Worm (Caenorhabditis elegans): Measurements from ENCODE around the gene C46F11.6.

The C46F11.6 gene

DNA sequence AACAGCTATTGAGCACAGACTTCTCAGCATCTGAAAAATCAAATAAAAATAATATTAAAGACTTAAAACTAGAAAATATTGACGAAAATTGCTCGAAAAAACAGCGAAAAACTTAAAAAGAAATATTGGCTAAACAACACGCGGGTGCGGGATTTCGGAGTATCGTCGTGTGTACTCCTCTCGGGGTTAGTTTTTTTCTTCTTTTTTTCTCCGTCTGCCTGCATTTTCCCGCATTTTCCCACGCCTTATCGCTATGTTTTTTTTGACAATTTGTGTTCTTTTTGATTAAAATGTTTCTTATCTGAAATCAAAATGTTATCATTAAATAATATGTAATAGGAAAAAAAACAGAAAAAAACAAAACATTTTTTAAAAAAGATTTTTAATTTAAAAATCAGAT lies 39.9 kb downstream of the C46F11.6 start, which contains the start of gene mrps-31 (continued):
- TF ChIP-seq lim-7 (GFP tag; IDR thresholded peaks at IDR 0.05) = no peak

DNA sequence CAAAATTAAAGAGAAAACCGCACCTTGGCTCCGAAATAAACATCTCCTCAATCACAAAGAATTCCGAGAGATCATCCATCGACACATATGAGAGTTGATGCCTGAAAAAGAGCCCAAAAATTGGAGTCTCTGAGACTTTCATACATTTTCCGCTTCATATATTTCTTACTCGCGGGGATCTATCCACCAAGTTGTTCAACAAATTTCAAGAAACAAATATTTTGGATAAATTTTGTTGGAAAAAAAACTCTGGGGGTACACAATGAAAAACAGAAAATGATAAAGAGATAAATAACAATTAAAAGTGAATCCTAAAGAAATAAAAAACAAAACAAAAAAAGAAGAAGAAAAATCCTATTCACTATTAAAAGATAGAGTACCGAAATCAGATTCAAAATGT lies 43.2 kb downstream of the C46F11.6 start, which contains the start of gene sel-8:
TSS of gene sel-8 (minus strand) at position 101 of the 400 bp plus-strand sequence.
- TF ChIP-seq aha-1 (tag) (peak; percentile 19), sdz-12 (GFP tag; optimal IDR thresholded peaks at IDR 0.05) (no peak), dmd-8 (GFP tag; IDR thresholded peaks at IDR 0.05) (no peak), vab-7 (GFP tag; IDR thresholded peaks at IDR 0.05) (no peak)

- TF ChIP-seq mxl-3 (GFP tag; optimal IDR thresholded peaks at IDR 0.05) (peak; percentile 15), F44E2.7 (GFP tag; IDR thresholded peaks at IDR 0.05) (no peak), snpc-1.2 (GFP tag; IDR thresholded peaks at IDR 0.05) (no peak), mdl-1 (tag; optimal IDR thresholded peaks at IDR 0.05) (peak in 1 of 2 experiments; percentile 34), dmd-8 (GFP tag; IDR thresholded peaks at IDR 0.05) (no peak), set-16 (GFP tag; IDR thresholded peaks at IDR 0.05) (0 out of 2 replicates have a peak, but pooled peaks have one; percentile 11), vab-7 (GFP tag; IDR thresholded peaks at IDR 0.05) (no peak), madf-5 (GFP tag; IDR thresholded peaks at IDR 0.05) (no peak), madf-9 (GFP tag; conservative IDR thresholded peaks at IDR 0.05) (no peak), nhr-76 (tag; optimal IDR thresholded peaks at IDR 0.05) (no peak), mep-1 (tag; optimal IDR thresholded peaks at IDR 0.05) (no peak), ZK546.5 (tag; optimal IDR thresholded peaks at IDR 0.05) (no peak), unc-62 (GFP tag; optimal IDR thresholded peaks at IDR 0.05 in 1 of 2) (no peak), unc-62 (tag; optimal IDR thresholded peaks at IDR 0.05) (no peak), nhr-28 (tag; optimal IDR thresholded peaks at IDR 0.05) (peak; percentile 8), sdz-12 (GFP tag; optimal IDR thresholded peaks at IDR 0.05) (no peak), unc-39 (tag; optimal IDR thresholded peaks at IDR 0.05) (no peak), nhr-25 (tag; optimal IDR thresholded peaks at IDR 0.05; ENCODE audit: borderline replicate concordance, insufficient read depth) (no peak), ztf-7 (tag; optimal IDR thresholded peaks at IDR 0.05) (no peak), hmg-1.1 (GFP tag; IDR thresholded peaks at IDR 0.05) (0 out of 2 replicates have a peak, but pooled peaks have one; percentile 7), attf-4 (tag; optimal IDR thresholded peaks at IDR 0.05) (no peak), jun-1 (tag; optimal IDR thresholded peaks at IDR 0.05) (no peak), lir-3 (tag; optimal IDR thresholded peaks at IDR 0.05) (no peak), ceh-82 (tag; optimal IDR thresholded peaks at IDR 0.05) (no peak), spr-3 (GFP tag; optimal IDR thresholded peaks at IDR 0.05) (no peak), ama-1 (optimal IDR thresholded peaks at IDR 0.05) (no peak), F10B5.3 (tag; optimal IDR thresholded peaks at IDR 0.05) (no peak)
These were observed 46.5 kb downstream of the C46F11.6 start for ce11 chrIII:3623772-3624171.

- TF ChIP-seq mdt-29 (GFP tag; IDR thresholded peaks at IDR 0.05) (no peak), dmd-6 (GFP tag; IDR thresholded peaks at IDR 0.05) (peak; percentile 63), daf-16 (GFP tag; optimal IDR thresholded peaks at IDR 0.05) (no peak), daf-16 (tag; optimal IDR thresholded peaks at IDR 0.05) (peak; percentile 65), mdl-1 (tag; optimal IDR thresholded peaks at IDR 0.05) (peak; percentile 9 to 80), pha-4 (GFP tag; IDR thresholded peaks at IDR 0.05) (no peak), pha-4 (tag; optimal IDR thresholded peaks at IDR 0.05) (no peak), zfp-3 (GFP tag; conservative IDR thresholded peaks at IDR 0.05) (no peak), lin-29 (GFP tag; IDR thresholded peaks at IDR 0.05) (no peak), mxl-3 (GFP tag; optimal IDR thresholded peaks at IDR 0.05) (peak; percentile 61), egl-27 (tag; optimal IDR thresholded peaks at IDR 0.05) (no peak), hmg-1.1 (GFP tag; IDR thresholded peaks at IDR 0.05) (0 out of 2 replicates have a peak, but pooled peaks have one; percentile 24), arid-1 (GFP tag; conservative IDR thresholded peaks at IDR 0.05) (no peak), nhr-28 (tag; optimal IDR thresholded peaks at IDR 0.05) (peak; percentile 90), zag-1 (tag; optimal IDR thresholded peaks at IDR 0.05) (no peak), hlh-11 (tag; optimal IDR thresholded peaks at IDR 0.05) (peak; percentile 41), egl-43 (GFP tag; IDR thresholded peaks at IDR 0.05) (no peak), mep-1 (tag; optimal IDR thresholded peaks at IDR 0.05) (peak; percentile 23), F10B5.3 (tag; optimal IDR thresholded peaks at IDR 0.05) (no peak), snpc-4 (tag; optimal IDR thresholded peaks at IDR 0.05) (no peak), tra-1 (GFP tag; IDR thresholded peaks at IDR 0.05) (no peak), saeg-2 (GFP tag; IDR thresholded peaks at IDR 0.05) (no peak), skn-1 (tag; optimal IDR thresholded peaks at IDR 0.05) (no peak), ceh-32 (tag; optimal IDR thresholded peaks at IDR 0.05; ENCODE audit: poor library complexity) (no peak)
These were observed 48.9 kb downstream of the C46F11.6 start for ce11 chrIII:3621211-3621897.

All from whole organism, L4 larva.